Worm (Caenorhabditis elegans) whole organism, L3 larva: Measurements from ENCODE around the gene ugt-6.

Source experiments
- aly-2 ChIP-seq: fragments of 150-350 bp; optimal IDR thresholded peaks from 2 replicates; lab custom pipeline; 2014; ENCODE audit warnings: missing biosample characterization, missing genetic modification characterization
- ama-1 ChIP-seq: fragments of 150-350 bp; optimal IDR thresholded peaks from 2 replicates; lab custom pipeline; 2018
- ceh-16 ChIP-seq: sonication (generic microtip); optimal IDR thresholded peaks from 2 replicates; lab custom pipeline; 2017; ENCODE audit warnings: missing biosample characterization, missing genetic modification characterization
- ceh-28 ChIP-seq: fragments of 150-350 bp; optimal IDR thresholded peaks from 2 replicates; lab custom pipeline; 2014; ENCODE audit warnings: missing biosample characterization, missing genetic modification reagents, missing genetic modification characterization
- ceh-82 ChIP-seq: fragments of 150-350 bp; optimal IDR thresholded peaks from 2 replicates; lab custom pipeline; 2014; ENCODE audit warnings: missing biosample characterization, missing genetic modification characterization
- ceh-9 ChIP-seq: sonication (generic microtip); optimal IDR thresholded peaks from 2 replicates; lab custom pipeline; 2018; ENCODE audit warnings: missing biosample characterization, missing genetic modification characterization
- daf-12 ChIP-seq: fragments of 150-350 bp; optimal IDR thresholded peaks from 2 replicates; lab custom pipeline; 2014; ENCODE audit warnings: missing biosample characterization, missing genetic modification reagents, missing genetic modification characterization
- egl-27 ChIP-seq: sonication (generic microtip); optimal IDR thresholded peaks from 4 replicates; lab custom pipeline; 2017; ENCODE audit warnings: missing biosample characterization, missing genetic modification reagents, missing genetic modification characterization
- egl-5 ChIP-seq: fragments of 150-350 bp; optimal IDR thresholded peaks from 2 replicates; lab custom pipeline; 2017; ENCODE audit warnings: missing biosample characterization, missing genetic modification reagents, missing genetic modification characterization, inconsistent platforms
- elt-1 ChIP-seq: fragments of 150-350 bp; optimal IDR thresholded peaks from 2 replicates; lab custom pipeline; 2014; ENCODE audit warnings: missing biosample characterization, missing genetic modification characterization
- elt-2 ChIP-seq: sonication (generic microtip); optimal IDR thresholded peaks from 2 replicates; lab custom pipeline; 2016; ENCODE audit warnings: missing genetic modification reagents, mild to moderate bottlenecking, missing genetic modification characterization, missing compliant biosample characterization
- fkh-2 ChIP-seq: fragments of 150-350 bp; optimal IDR thresholded peaks from 2 replicates; lab custom pipeline; 2014; ENCODE audit warnings: missing biosample characterization, missing genetic modification reagents, missing genetic modification characterization
- fos-1 ChIP-seq: fragments of 150-350 bp; optimal IDR thresholded peaks from 2 replicates; lab custom pipeline; 2014; ENCODE audit warnings: missing biosample characterization, missing genetic modification characterization
- hmg-11 ChIP-seq: sonication (generic microtip); optimal IDR thresholded peaks from 2 replicates; lab custom pipeline; 2016; ENCODE audit warnings: missing genetic modification characterization, missing compliant biosample characterization
- jun-1 ChIP-seq: fragments of 150-350 bp; optimal IDR thresholded peaks from 2 replicates; lab custom pipeline; 2014; ENCODE audit warnings: missing biosample characterization, missing genetic modification reagents, missing genetic modification characterization
- lin-15B ChIP-seq: fragments of 150-350 bp; optimal IDR thresholded peaks from 2 replicates; lab custom pipeline; 2014; ENCODE audit warnings: missing biosample characterization, missing genetic modification characterization
- lin-39 ChIP-seq: fragments of 150-350 bp; optimal IDR thresholded peaks from 2 replicates; lab custom pipeline; 2018; ENCODE audit warnings: missing biosample characterization, missing genetic modification reagents, missing genetic modification characterization
- lsy-12 ChIP-seq: sonication (generic microtip); optimal IDR thresholded peaks from 2 replicates; lab custom pipeline; 2016; ENCODE audit warnings: mild to moderate bottlenecking, missing genetic modification characterization, missing compliant biosample characterization
- mml-1 ChIP-seq: fragments of 150-350 bp; sonication (generic microtip); optimal IDR thresholded peaks from 3 replicates; lab custom pipeline; 2014; ENCODE audit warnings: missing biosample characterization, missing genetic modification characterization
- nfya-1 ChIP-seq: sonication (generic microtip); optimal IDR thresholded peaks from 2 replicates; lab custom pipeline; 2017; ENCODE audit warnings: missing genetic modification characterization, mild to moderate bottlenecking, missing compliant biosample characterization, antibody characterized with exemption, moderate library complexity; ENCODE audit not compliant: insufficient read depth
- nhr-11 ChIP-seq: fragments of 150-350 bp; optimal IDR thresholded peaks from 2 replicates; lab custom pipeline; 2014; ENCODE audit warnings: missing biosample characterization, missing genetic modification characterization
- nhr-23 ChIP-seq: fragments of 150-350 bp; optimal IDR thresholded peaks from 2 replicates; lab custom pipeline; 2014; ENCODE audit warnings: missing biosample characterization, missing genetic modification reagents, missing genetic modification characterization
- nhr-237 ChIP-seq: fragments of 150-350 bp; optimal IDR thresholded peaks from 2 replicates; lab custom pipeline; 2014; ENCODE audit warnings: missing biosample characterization, missing genetic modification characterization
- nhr-25 ChIP-seq: sonication (generic microtip); optimal IDR thresholded peaks from 2 replicates; lab custom pipeline; 2017; ENCODE audit warnings: missing biosample characterization, missing genetic modification characterization
- nhr-28 ChIP-seq: fragments of 150-350 bp; optimal IDR thresholded peaks from 2 replicates; lab custom pipeline; 2014; ENCODE audit warnings: missing biosample characterization, missing genetic modification characterization
- nhr-43 ChIP-seq: sonication (generic microtip); optimal IDR thresholded peaks from 2 replicates; lab custom pipeline; 2016; ENCODE audit warnings: mild to moderate bottlenecking, missing genetic modification characterization, missing compliant biosample characterization; ENCODE audit not compliant: poor library complexity, severe bottlenecking
- nhr-67 ChIP-seq: fragments of 150-350 bp; optimal IDR thresholded peaks from 2 replicates; lab custom pipeline; 2014; ENCODE audit warnings: missing biosample characterization, missing genetic modification characterization
- nhr-76 ChIP-seq: fragments of 150-350 bp; sonication (generic microtip); optimal IDR thresholded peaks from 5 replicates; lab custom pipeline; 2014; ENCODE audit warnings: missing biosample characterization, missing genetic modification characterization
- nhr-77 ChIP-seq: fragments of 150-350 bp; optimal IDR thresholded peaks from 2 replicates; lab custom pipeline; 2014; ENCODE audit warnings: missing biosample characterization, missing genetic modification characterization
- pha-4 ChIP-seq: fragments of 150-350 bp; optimal IDR thresholded peaks from 2 replicates; lab custom pipeline; 2014; ENCODE audit warnings: missing biosample characterization, missing genetic modification reagents, missing genetic modification characterization
- pqm-1 ChIP-seq: fragments of 150-350 bp; optimal IDR thresholded peaks from 2 replicates; lab custom pipeline; 2017; ENCODE audit warnings: missing biosample characterization, missing genetic modification characterization, inconsistent platforms
- sea-2 ChIP-seq: fragments of 150-350 bp; sonication (generic microtip); optimal IDR thresholded peaks from 4 replicates; lab custom pipeline; 2014; ENCODE audit warnings: missing biosample characterization, missing genetic modification reagents, missing genetic modification characterization
- skn-1 ChIP-seq: fragments of 150-350 bp; optimal IDR thresholded peaks from 2 replicates; lab custom pipeline; 2014; ENCODE audit warnings: missing biosample characterization, missing genetic modification characterization
- snpc-4 ChIP-seq: fragments of 150-350 bp; optimal IDR thresholded peaks from 2 replicates; lab custom pipeline; 2014; ENCODE audit warnings: missing biosample characterization, missing genetic modification characterization
- tbx-2 ChIP-seq: sonication (generic microtip); optimal IDR thresholded peaks from 2 replicates; lab custom pipeline; 2016; ENCODE audit warnings: mild to moderate bottlenecking, missing genetic modification characterization, missing compliant biosample characterization
- unc-39 ChIP-seq: sonication (generic microtip); optimal IDR thresholded peaks from 4 replicates; lab custom pipeline; 2017; ENCODE audit warnings: missing biosample characterization, missing genetic modification characterization
- unc-62 ChIP-seq: fragments of 150-350 bp; sonication (generic microtip); optimal IDR thresholded peaks from 4 replicates; lab custom pipeline; 2014; ENCODE audit warnings: missing biosample characterization, missing genetic modification reagents, missing genetic modification characterization
- zag-1 ChIP-seq: fragments of 150-350 bp; optimal IDR thresholded peaks from 2 replicates; lab custom pipeline; 2014; ENCODE audit warnings: missing biosample characterization, missing genetic modification characterization
- ztf-11 ChIP-seq: fragments of 150-350 bp; optimal IDR thresholded peaks from 2 replicates; lab custom pipeline; 2014; ENCODE audit warnings: missing biosample characterization, missing genetic modification characterization
- ztf-4 ChIP-seq: fragments of 150-350 bp; optimal IDR thresholded peaks from 2 replicates; lab custom pipeline; 2014; ENCODE audit warnings: missing biosample characterization, missing genetic modification characterization

The ugt-6 gene

ce11 chrV:12787026-12787425 is 11.0 kb downstream of the ugt-6 start, which contains the start of gene fkb-4:
TSS of gene fkb-4 (minus strand) at chrV:12787126.
- no peak for TF ChIP-seq lin-39
- TF ChIP-seq nhr-25 (tag; lab: Kevin White, UChicago), result peak; percentile 44
- TF ChIP-seq nhr-237 (tag; lab: Kevin White, UChicago), result no peak

- TF ChIP-seq ama-1 (lab: Kevin White, UChicago) (no peak), nfya-1 (tag; lab: Kevin White, UChicago) (no peak), nhr-76 (tag; lab: Kevin White, UChicago) (no peak), nhr-25 (tag; lab: Kevin White, UChicago) (no peak), zag-1 (tag; lab: Kevin White, UChicago) (no peak), daf-12 (tag; lab: Kevin White, UChicago) (no peak)
- TF ChIP-seq, all 47 proteins: peak for 0
Measured at ce11 chrV:12786340-12786739, 11.7 kb downstream of the ugt-6 start.

- TF ChIP-seq egl-27 (tag; lab: Kevin White, UChicago), result no peak
- TF ChIP-seq ceh-16, result no peak
- TF ChIP-seq elt-1, result no peak
- no peak for TF ChIP-seq sea-2 (GFP tag; lab: Kevin White, UChicago)
- TF ChIP-seq ztf-4, result no peak
- TF ChIP-seq pqm-1 (tag; lab: Kevin White, UChicago), result no peak
- TF ChIP-seq unc-62 (GFP tag; lab: Kevin White, UChicago), result no peak
- no peak for TF ChIP-seq unc-39 (tag; lab: Kevin White, UChicago)
- TF ChIP-seq nhr-23, result no peak
- TF ChIP-seq aly-2 (tag; lab: Kevin White, UChicago), result no peak
- no peak for TF ChIP-seq ztf-11 (tag; lab: Kevin White, UChicago)
- TF ChIP-seq zag-1 (tag; lab: Kevin White, UChicago), result no peak
- TF ChIP-seq, all 47 proteins: peak for 0
Measured at ce11 chrV:12784861-12785260, 13.2 kb downstream of the ugt-6 start, which contains the start of gene sre-20. TSS of gene sre-20 (minus strand) at chrV:12784961.

- TF ChIP-seq nhr-11 (tag; lab: Kevin White, UChicago), result no peak
- TF ChIP-seq nhr-77 (tag; lab: Kevin White, UChicago), result no peak
- TF ChIP-seq egl-5, result no peak
- no peak for TF ChIP-seq nhr-237 (tag; lab: Kevin White, UChicago)
- TF ChIP-seq pha-4, result peak; percentile 33
- TF ChIP-seq nhr-43 (tag; lab: Kevin White, UChicago), result peak; percentile 29
- TF ChIP-seq hmg-11 (tag; lab: Kevin White, UChicago), result peak; percentile 64
- no peak for TF ChIP-seq snpc-4 (tag; lab: Kevin White, UChicago)
- peak; percentile 35 for TF ChIP-seq ceh-82 (tag; lab: Kevin White, UChicago)
- no peak for TF ChIP-seq unc-39 (tag; lab: Kevin White, UChicago)
- TF ChIP-seq nhr-28, result no peak
- peak; percentile 1 for TF ChIP-seq lin-39
- peak; percentile 7 for TF ChIP-seq pqm-1 (tag; lab: Kevin White, UChicago)
- TF ChIP-seq jun-1 (tag; lab: Kevin White, UChicago), result no peak
- no peak for TF ChIP-seq ceh-9
- no peak for TF ChIP-seq aly-2 (tag; lab: Kevin White, UChicago)
- no peak for TF ChIP-seq ceh-28 (tag; lab: Kevin White, UChicago)
- no peak for TF ChIP-seq ztf-11 (tag; lab: Kevin White, UChicago)
- no peak for TF ChIP-seq nhr-67 (tag; lab: Kevin White, UChicago)
- TF ChIP-seq unc-62 (GFP tag; lab: Kevin White, UChicago), result no peak
- TF ChIP-seq tbx-2, result peak; percentile 22
- no peak for TF ChIP-seq nhr-76 (tag; lab: Kevin White, UChicago)
- no peak for TF ChIP-seq mml-1 (tag; lab: Kevin White, UChicago)
- no peak for TF ChIP-seq nhr-23
- no peak for TF ChIP-seq nhr-25 (tag; lab: Kevin White, UChicago)
- peak; percentile 57 for TF ChIP-seq lsy-12 (tag; lab: Kevin White, UChicago)
- TF ChIP-seq fos-1 (tag; lab: Kevin White, UChicago), result no peak
- TF ChIP-seq fkh-2 (tag; lab: Kevin White, UChicago), result no peak
- no peak for TF ChIP-seq lin-15B (tag; lab: Kevin White, UChicago)
- no peak for TF ChIP-seq skn-1 (tag; lab: Kevin White, UChicago)
- TF ChIP-seq elt-2, result peak; percentile 28
- TF ChIP-seq nfya-1 (tag; lab: Kevin White, UChicago), result peak; percentile 49
Measured at ce11 chrV:12780248-12780647, 17.8 kb downstream of the ugt-6 start.
